Fruit fly (Drosophila melanogaster) whole organism, adult: ENCODE data around the gene tgo.

ENCODE experiments used
- CG11617 ChIP-seq: fragments of 200-800 bp; sonication (Bioruptor generic); optimal IDR thresholded peaks from 2 replicates; lab custom pipeline; 2017; ENCODE audit warnings: mild to moderate bottlenecking, missing biosample characterization, missing genetic modification reagents, missing genetic modification characterization
- CG12768 ChIP-seq: fragments of 200-800 bp; sonication (Bioruptor generic); optimal IDR thresholded peaks from 2 replicates; lab custom pipeline; 2017; ENCODE audit warnings: missing biosample characterization, missing genetic modification characterization, mild to moderate bottlenecking, moderate library complexity, missing genetic modification reagents
- CG14711 ChIP-seq: fragments of 200-800 bp; sonication (Bioruptor generic); optimal IDR thresholded peaks from 2 replicates; lab custom pipeline; 2018; ENCODE audit warnings: missing biosample characterization, mild to moderate bottlenecking, missing genetic modification characterization, moderate library complexity
- CG1620 ChIP-seq: fragments of 200-800 bp; sonication (Bioruptor generic); optimal IDR thresholded peaks from 2 replicates; lab custom pipeline; 2016; ENCODE audit warnings: missing biosample characterization, missing genetic modification characterization
- CG33017 ChIP-seq: fragments of 200-800 bp; sonication (Bioruptor generic); optimal IDR thresholded peaks from 2 replicates; lab custom pipeline; 2018; ENCODE audit warnings: missing biosample characterization, mild to moderate bottlenecking, missing genetic modification characterization, moderate library complexity
- CG5204 ChIP-seq: fragments of 200-800 bp; sonication (Bioruptor generic); optimal IDR thresholded peaks from 2 replicates; lab custom pipeline; 2016; ENCODE audit warnings: missing biosample characterization, missing genetic modification characterization
- CG7045 ChIP-seq: fragments of 200-800 bp; sonication (Bioruptor generic); optimal IDR thresholded peaks from 2 replicates; lab custom pipeline; 2017; ENCODE audit warnings: missing biosample characterization, mild to moderate bottlenecking, missing genetic modification characterization
- CG7101 ChIP-seq: fragments of 200-800 bp; sonication (Bioruptor generic); optimal IDR thresholded peaks from 2 replicates; lab custom pipeline; 2018; ENCODE audit warnings: missing biosample characterization, mild to moderate bottlenecking, missing genetic modification characterization, moderate library complexity
- Clk ChIP-seq: fragments of 200-800 bp; sonication (Bioruptor generic); optimal IDR thresholded peaks from 2 replicates; lab custom pipeline; 2017; ENCODE audit warnings: missing biosample characterization, missing genetic modification characterization
- Crg-1 ChIP-seq: fragments of 200-800 bp; sonication (Bioruptor generic); optimal IDR thresholded peaks from 2 replicates; lab custom pipeline; 2016; ENCODE audit warnings: missing biosample characterization, missing genetic modification characterization
- Hr96 ChIP-seq: fragments of 200-800 bp; sonication (Bioruptor generic); optimal IDR thresholded peaks from 2 replicates; lab custom pipeline; 2016; ENCODE audit warnings: missing biosample characterization, missing genetic modification characterization
- Mnt ChIP-seq: fragments of 200-800 bp; sonication (Bioruptor generic); optimal IDR thresholded peaks from 2 replicates; lab custom pipeline; 2016; ENCODE audit warnings: missing biosample characterization, mild to moderate bottlenecking, missing genetic modification characterization
- bab1 ChIP-seq: fragments of 200-800 bp; sonication (Bioruptor generic); optimal IDR thresholded peaks from 3 replicates; lab custom pipeline; 2019; ENCODE audit warnings: missing biosample characterization, mild to moderate bottlenecking, missing genetic modification characterization, moderate library complexity
- cic ChIP-seq: fragments of 200-800 bp; sonication (Bioruptor generic); optimal IDR thresholded peaks from 2 replicates; lab custom pipeline; 2017; ENCODE audit warnings: missing biosample characterization, mild to moderate bottlenecking, missing genetic modification characterization, moderate library complexity
- cnc ChIP-seq, 2 experiments: fragments of >200 bp; optimal IDR thresholded peaks; 2 replicates each; lab custom pipeline; 2017
- kay ChIP-seq: fragments of 200-800 bp; sonication (Bioruptor generic); peaks from one replicate; lab custom pipeline; 2016; ENCODE audit warnings: missing biosample characterization, missing genetic modification characterization, borderline replicate concordance
- ovo ChIP-seq: fragments of 200-800 bp; sonication (Bioruptor generic); optimal IDR thresholded peaks from 2 replicates; lab custom pipeline; 2016; ENCODE audit warnings: missing biosample characterization, missing genetic modification characterization
- pad ChIP-seq: fragments of 200-800 bp; sonication (Bioruptor generic); optimal IDR thresholded peaks from 3 replicates; lab custom pipeline; 2017; ENCODE audit warnings: missing biosample characterization, missing genetic modification characterization, mild to moderate bottlenecking, moderate library complexity, missing genetic modification reagents
- tj ChIP-seq: fragments of 200-800 bp; sonication (Bioruptor generic); optimal IDR thresholded peaks from 3 replicates; lab custom pipeline; 2017; ENCODE audit warnings: missing biosample characterization, mild to moderate bottlenecking, missing genetic modification characterization, moderate library complexity
- toe ChIP-seq: fragments of 200-800 bp; sonication (Bioruptor generic); optimal IDR thresholded peaks from 2 replicates; lab custom pipeline; 2016; ENCODE audit warnings: missing biosample characterization, missing genetic modification characterization

Gene tgo

DNA sequence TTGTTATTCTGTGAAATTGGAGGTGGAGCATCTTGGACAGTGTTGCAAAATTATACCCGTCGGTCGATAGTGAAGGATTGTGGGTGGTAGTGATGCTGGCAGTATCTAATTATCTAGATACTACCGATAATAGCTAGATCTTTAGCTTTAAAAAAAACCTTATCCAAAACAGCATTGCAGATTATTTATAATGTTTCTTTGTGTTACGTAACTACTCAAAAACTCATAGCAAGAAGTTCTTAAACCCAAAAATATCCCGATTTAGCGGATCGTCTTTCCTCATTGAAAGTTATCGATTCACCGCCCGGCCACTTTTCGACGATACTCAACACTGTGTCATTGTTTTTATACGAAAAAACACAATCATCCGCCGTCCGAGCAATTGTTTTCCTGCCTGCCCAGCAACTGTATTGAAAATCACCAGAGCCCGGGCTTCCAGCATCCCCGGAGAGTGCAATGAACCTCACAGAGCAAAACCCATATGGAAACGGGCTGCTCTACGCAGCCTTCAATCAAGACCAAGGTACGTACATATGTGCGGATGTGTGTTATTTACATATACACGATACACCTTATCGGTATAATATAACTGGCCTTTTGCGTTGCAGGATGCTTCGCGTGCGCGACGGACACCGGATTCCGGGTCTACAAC is 26.8 kb downstream of the tgo start, which contains the start of gene CG11975:
Gene CG11975 (plus strand): TSS at position 326 of the 652 bp plus-strand sequence.
- TF ChIP-seq toe (GFP tag; lab: Kevin White, UChicago) (peak; percentile 93), Mnt (GFP tag; lab: Kevin White, UChicago) (peak; percentile 79), Clk (GFP tag; lab: Kevin White, UChicago) (peak; percentile 74), CG7045 (peak; percentile 71), kay (GFP tag; lab: Kevin White, UChicago) (no peak), CG11617 (peak; percentile 75), ovo (peak; percentile 85), CG7101 (peak; percentile 85), tj (GFP tag; lab: Kevin White, UChicago) (peak; percentile 49), CG12768 (GFP tag; lab: Kevin White, UChicago) (peak; percentile 87), cic (peak; percentile 49), pad (GFP tag; lab: Kevin White, UChicago) (peak; percentile 76), CG33017 (peak; percentile 56), CG1620 (peak; percentile 90), CG14711 (tag; lab: Kevin White, UChicago) (peak; percentile 68), CG5204 (peak; percentile 90), cnc (optimal IDR thresholded peaks at IDR 0.05; lab: Kevin White, UChicago) (no peak), Hr96 (GFP tag; lab: Kevin White, UChicago) (peak; percentile 93), Crg-1 (GFP tag; lab: Kevin White, UChicago) (peak; percentile 89), bab1 (GFP tag; lab: Kevin White, UChicago) (peak; percentile 23)

DNA sequence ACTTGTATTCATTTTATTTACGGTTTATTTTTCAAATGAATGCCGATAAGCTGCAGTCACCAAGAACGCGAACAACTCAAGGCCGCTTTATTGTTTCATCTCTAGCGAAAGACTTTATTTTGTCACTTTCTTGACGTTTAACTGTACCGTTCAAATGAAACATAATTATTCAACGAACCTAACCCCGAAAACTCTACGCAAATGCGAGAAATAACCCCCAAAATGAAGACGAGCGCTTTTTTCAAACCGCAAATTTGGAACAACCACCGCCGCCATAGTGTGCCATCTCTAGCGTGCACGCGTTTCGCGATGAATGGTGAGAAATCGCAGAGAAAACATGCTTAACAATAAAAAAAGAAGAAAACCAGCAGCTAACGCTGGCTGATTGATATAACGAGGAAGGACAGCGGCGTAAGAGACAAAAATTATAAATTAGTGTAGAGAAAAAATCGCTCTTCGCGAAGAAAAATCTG is 35.2 kb downstream of the tgo start, which contains the start of gene CG11970:
Gene CG11970 (plus strand): TSS at position 117 of the 473 bp plus-strand sequence.
- TF ChIP-seq CG5204: no peak
- peak; percentile 65 for TF ChIP-seq Mnt (GFP tag; lab: Kevin White, UChicago)
- peak; percentile 38 for TF ChIP-seq CG33017
- TF ChIP-seq CG7101: peak; percentile 7
- TF ChIP-seq CG1620: peak; percentile 74
- peak; percentile 54 for TF ChIP-seq Crg-1 (GFP tag; lab: Kevin White, UChicago)
- TF ChIP-seq pad (GFP tag; lab: Kevin White, UChicago): peak; percentile 38
- TF ChIP-seq tj (GFP tag; lab: Kevin White, UChicago): no peak
- peak; percentile 32 for TF ChIP-seq bab1 (GFP tag; lab: Kevin White, UChicago)
- no peak for TF ChIP-seq cnc (optimal IDR thresholded peaks at IDR 0.05; lab: Kevin White, UChicago)
- no peak for TF ChIP-seq CG12768 (GFP tag; lab: Kevin White, UChicago)
- peak; percentile 0 for TF ChIP-seq cic
- peak; percentile 80 for TF ChIP-seq CG11617
- peak; percentile 70 for TF ChIP-seq Hr96 (GFP tag; lab: Kevin White, UChicago)
- TF ChIP-seq kay (GFP tag; lab: Kevin White, UChicago): no peak
- peak; percentile 5 for TF ChIP-seq Clk (GFP tag; lab: Kevin White, UChicago)
- no peak for TF ChIP-seq CG7045
- peak; percentile 11 for TF ChIP-seq CG14711 (tag; lab: Kevin White, UChicago)
- TF ChIP-seq toe (GFP tag; lab: Kevin White, UChicago): peak; percentile 83
- peak; percentile 12 for TF ChIP-seq ovo

DNA sequence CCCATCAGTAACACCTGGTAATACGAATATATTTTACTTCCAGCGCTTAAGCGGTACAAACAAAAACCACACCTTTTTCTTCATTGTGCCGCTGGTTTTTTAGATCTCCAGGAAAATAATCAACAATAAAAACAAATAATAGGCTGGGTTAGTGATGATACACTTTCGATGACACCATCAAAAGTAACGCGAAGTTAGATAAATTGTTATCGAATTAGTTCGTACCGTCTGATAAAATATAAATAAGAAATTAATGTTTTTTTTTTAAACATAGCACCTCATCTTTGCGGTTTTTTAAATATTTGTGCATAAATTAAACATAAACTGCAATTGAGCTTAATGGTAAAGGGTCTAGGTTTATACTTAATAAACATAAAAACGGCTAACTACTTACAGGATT is 35.7 kb downstream of the tgo start, which contains the start of gene RagA-B:
Gene RagA-B (minus strand): TSS at position 175 of the 400 bp plus-strand sequence.
- TF ChIP-seq CG11617 (no peak), CG1620 (no peak), ovo (no peak), Mnt (GFP tag; lab: Kevin White, UChicago) (no peak), kay (GFP tag; lab: Kevin White, UChicago) (no peak), pad (GFP tag; lab: Kevin White, UChicago) (no peak), CG33017 (no peak), CG7045 (no peak), Hr96 (GFP tag; lab: Kevin White, UChicago) (no peak), bab1 (GFP tag; lab: Kevin White, UChicago) (no peak), cnc (optimal IDR thresholded peaks at IDR 0.05; lab: Kevin White, UChicago) (no peak), CG14711 (tag; lab: Kevin White, UChicago) (no peak), cic (no peak), Clk (GFP tag; lab: Kevin White, UChicago) (no peak), CG12768 (GFP tag; lab: Kevin White, UChicago) (no peak), CG7101 (no peak), toe (GFP tag; lab: Kevin White, UChicago) (no peak), CG5204 (no peak)

DNA sequence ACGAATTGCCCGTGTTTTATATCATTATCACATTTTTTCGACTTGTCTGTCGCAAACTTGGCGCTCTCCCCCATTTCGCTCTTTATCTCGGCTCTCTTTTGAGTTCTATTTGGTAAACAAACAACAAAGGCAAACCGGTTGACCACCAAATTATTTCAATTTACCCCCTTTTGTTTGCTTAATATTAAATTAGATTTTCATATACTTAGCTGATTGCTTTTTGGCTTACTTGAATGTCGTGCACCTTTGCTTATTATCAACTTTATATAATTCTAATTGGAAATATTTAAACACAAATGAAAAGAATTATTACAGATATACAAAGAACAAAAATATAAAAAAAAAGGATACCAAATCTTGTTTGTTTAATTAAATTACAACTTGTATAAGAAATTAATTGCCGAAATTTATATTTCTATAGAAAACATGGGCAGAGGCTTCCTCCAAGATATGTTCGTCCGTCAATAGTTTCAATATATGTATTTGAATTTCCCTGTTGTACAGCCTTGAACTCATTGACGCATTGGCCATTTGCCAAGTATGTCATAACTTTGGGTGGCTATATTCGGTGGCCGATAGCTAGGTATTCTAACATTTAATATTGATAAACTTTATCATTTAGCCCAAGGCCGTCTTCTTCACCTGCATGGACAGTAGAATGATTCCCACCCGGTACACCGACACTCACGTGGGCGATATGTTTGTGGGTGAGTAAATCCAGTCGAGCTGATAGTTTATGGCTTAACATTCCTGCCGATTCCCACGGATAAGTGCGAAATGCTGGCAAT is 38.4 kb downstream of the tgo start:
- TF ChIP-seq cic (no peak), ovo (no peak), Clk (GFP tag; lab: Kevin White, UChicago) (no peak), pad (GFP tag; lab: Kevin White, UChicago) (no peak), CG33017 (no peak), CG12768 (GFP tag; lab: Kevin White, UChicago) (no peak), CG1620 (no peak)

DNA sequence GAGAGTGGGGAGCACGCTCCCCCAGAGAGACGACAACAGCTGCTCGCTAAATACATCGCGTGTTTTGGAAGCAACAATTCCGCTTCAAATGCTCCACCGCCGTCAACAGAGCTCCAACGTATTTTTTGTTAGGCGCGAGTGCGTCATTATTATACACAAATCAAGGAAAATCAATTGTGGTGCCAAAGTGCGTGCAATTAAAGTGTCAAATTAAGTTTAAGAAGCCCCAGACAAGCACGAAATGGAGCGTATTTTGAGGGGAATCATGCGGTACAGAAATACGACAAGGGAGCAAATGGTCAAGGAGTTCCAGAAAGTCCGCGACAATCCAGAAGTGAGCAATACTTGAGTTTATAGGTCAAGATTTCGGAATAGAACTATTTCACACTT is 39.1 kb downstream of the tgo start, which contains the start of gene CAHbeta:
Gene CAHbeta (plus strand): TSS at position 85 of the 390 bp plus-strand sequence.
- TF ChIP-seq cnc (optimal IDR thresholded peaks at IDR 0.05; lab: Kevin White, UChicago) (no peak), bab1 (GFP tag; lab: Kevin White, UChicago) (peak; percentile 57), Mnt (GFP tag; lab: Kevin White, UChicago) (peak; percentile 50), Crg-1 (GFP tag; lab: Kevin White, UChicago) (no peak), pad (GFP tag; lab: Kevin White, UChicago) (peak; percentile 34), Hr96 (GFP tag; lab: Kevin White, UChicago) (peak; percentile 53), CG7045 (peak; percentile 44), tj (GFP tag; lab: Kevin White, UChicago) (no peak), CG12768 (GFP tag; lab: Kevin White, UChicago) (peak; percentile 67), CG33017 (no peak), Clk (GFP tag; lab: Kevin White, UChicago) (no peak), cic (peak; percentile 32), CG5204 (no peak), kay (GFP tag; lab: Kevin White, UChicago) (peak; percentile 95), CG1620 (no peak), toe (GFP tag; lab: Kevin White, UChicago) (no peak), CG11617 (peak; percentile 32), CG7101 (peak; percentile 9), CG14711 (tag; lab: Kevin White, UChicago) (peak; percentile 11), ovo (no peak)
